Worm (Caenorhabditis elegans): ENCODE data around the gene H06A10.1.

H06A10.1 gene

DNA sequence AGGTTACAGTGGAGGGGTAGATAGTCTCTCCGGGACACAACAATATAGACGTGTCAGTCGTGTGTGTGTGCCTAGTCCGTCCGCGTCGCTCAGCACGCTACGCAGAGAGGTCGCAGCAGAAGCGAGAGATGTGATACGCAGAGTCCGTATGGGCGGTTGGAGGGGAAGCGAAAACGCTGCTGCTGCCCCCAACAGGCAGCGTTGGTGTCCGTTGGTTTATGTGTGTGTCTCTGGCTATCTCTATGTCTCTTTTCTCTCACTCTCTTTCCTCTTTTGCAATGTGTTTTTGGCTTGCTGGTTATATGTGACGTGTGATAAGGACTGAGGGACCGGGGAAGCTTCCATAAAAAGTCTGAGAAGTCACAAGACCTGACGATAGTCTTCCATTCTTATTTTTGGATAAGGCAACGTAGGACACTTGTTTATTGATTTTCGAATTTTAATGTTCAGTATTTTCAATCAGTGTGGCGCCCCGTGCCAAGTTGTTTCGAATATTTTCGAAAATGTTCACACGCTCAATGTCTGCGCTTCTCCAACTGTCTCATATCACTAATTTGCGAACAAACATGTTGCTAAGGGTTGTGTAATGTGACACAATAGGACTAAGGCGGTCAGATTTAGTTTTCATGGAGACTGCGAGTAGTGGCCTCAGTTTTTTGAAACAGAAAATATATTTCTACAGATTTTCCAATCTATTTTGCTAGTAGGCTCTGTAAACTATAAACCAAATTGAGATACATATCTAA is 20.2 kb downstream of the H06A10.1 start, which contains the start of gene pab-2 (continued):
- no peak for TF ChIP-seq nhr-237 (tag; optimal IDR thresholded peaks at IDR 0.05)
- no peak for TF ChIP-seq unc-39 (tag; optimal IDR thresholded peaks at IDR 0.05)
- no peak for TF ChIP-seq ZK546.5 (tag; optimal IDR thresholded peaks at IDR 0.05)
- peak; percentile 92 for TF ChIP-seq nhr-102 (tag; optimal IDR thresholded peaks at IDR 0.05)
- TF ChIP-seq daf-19 (GFP tag; conservative IDR thresholded peaks at IDR 0.05) = no peak
- peak; percentile 92 for TF ChIP-seq nhr-48 (tag; optimal IDR thresholded peaks at IDR 0.05)
- TF ChIP-seq mxl-3 (GFP tag; optimal IDR thresholded peaks at IDR 0.05) = peak; percentile 97
- 0 out of 2 replicates have a peak, but pooled peaks have one; percentile 42 for TF ChIP-seq arid-1 (GFP tag; conservative IDR thresholded peaks at IDR 0.05)
- TF ChIP-seq hlh-11 (tag; optimal IDR thresholded peaks at IDR 0.05) = peak; percentile 98
- TF ChIP-seq hif-1 (tag; optimal IDR thresholded peaks at IDR 0.05) = peak in 1 of 2 experiments; percentile 59
- peak; percentile 28 for TF ChIP-seq ztf-7 (tag; optimal IDR thresholded peaks at IDR 0.05)
- no peak for TF ChIP-seq skn-1 (tag; optimal IDR thresholded peaks at IDR 0.05)
- TF ChIP-seq pqm-1 (tag; optimal IDR thresholded peaks at IDR 0.05) = peak; percentile 29
- TF ChIP-seq dmd-6 (GFP tag; IDR thresholded peaks at IDR 0.05) = peak; percentile 91
- peak; percentile 85 for TF ChIP-seq php-3 (GFP tag; IDR thresholded peaks at IDR 0.05)
- TF ChIP-seq gei-8 (GFP tag; optimal IDR thresholded peaks at IDR 0.05) = peak; percentile 71
- peak; percentile 85 for TF ChIP-seq tra-1 (GFP tag; IDR thresholded peaks at IDR 0.05)
- TF ChIP-seq madf-9 (GFP tag; conservative IDR thresholded peaks at IDR 0.05) = peak; percentile 72
- TF ChIP-seq fkh-10 (GFP tag; optimal IDR thresholded peaks at IDR 0.05) = peak; percentile 27
- TF ChIP-seq F37D6.2 (tag; optimal IDR thresholded peaks at IDR 0.05) = peak; percentile 47
- TF ChIP-seq unc-62 (GFP tag; optimal IDR thresholded peaks at IDR 0.05 in 1 of 2) = peak in 1 of 2 experiments; percentile 90
- no peak for TF ChIP-seq unc-62 (tag; optimal IDR thresholded peaks at IDR 0.05)
- no peak for TF ChIP-seq lir-3 (tag; optimal IDR thresholded peaks at IDR 0.05)
- peak; percentile 54 for TF ChIP-seq zag-1 (tag; optimal IDR thresholded peaks at IDR 0.05)
- peak; percentile 79 for TF ChIP-seq nhr-11 (tag; optimal IDR thresholded peaks at IDR 0.05)
- TF ChIP-seq lin-38 (GFP tag; IDR thresholded peaks at IDR 0.05) = peak; percentile 58
- peak; percentile 16 for TF ChIP-seq cey-2 (tag; optimal IDR thresholded peaks at IDR 0.05; ENCODE audit: borderline replicate concordance, insufficient read depth)
- peak; percentile 16 for TF ChIP-seq dpl-1 (GFP tag; optimal IDR thresholded peaks at IDR 0.05)
- peak; percentile 92 for TF ChIP-seq zip-2 (tag; optimal IDR thresholded peaks at IDR 0.05)
- TF ChIP-seq aha-1 (tag) = peak; percentile 99
- peak; percentile 49; the same call in 1 of the 2 replicates for TF ChIP-seq pha-4 (GFP tag; IDR thresholded peaks at IDR 0.05)
- TF ChIP-seq pha-4 (tag; optimal IDR thresholded peaks at IDR 0.05) = no peak

- no peak for TF ChIP-seq Y5F2A.4 (GFP tag; optimal IDR thresholded peaks at IDR 0.05)
- TF ChIP-seq zfp-3 (GFP tag; conservative IDR thresholded peaks at IDR 0.05) = no peak
- TF ChIP-seq mep-1 (tag; optimal IDR thresholded peaks at IDR 0.05) = peak; percentile 66
- peak; percentile 48 for TF ChIP-seq jun-1 (tag; optimal IDR thresholded peaks at IDR 0.05)
- TF ChIP-seq tra-1 (GFP tag; IDR thresholded peaks at IDR 0.05) = peak; percentile 62
- no peak for TF ChIP-seq ces-1 (GFP tag; optimal IDR thresholded peaks at IDR 0.05)
- no peak for TF ChIP-seq snpc-4 (tag; optimal IDR thresholded peaks at IDR 0.05)
- no peak for TF ChIP-seq zip-11 (GFP tag; IDR thresholded peaks at IDR 0.05)
- no peak for TF ChIP-seq mdt-29 (GFP tag; IDR thresholded peaks at IDR 0.05)
- TF ChIP-seq F44E2.7 (GFP tag; IDR thresholded peaks at IDR 0.05) = no peak
- peak; percentile 46; the same call in 1 of the 2 replicates for TF ChIP-seq T26A8.4 (GFP tag; IDR thresholded peaks at IDR 0.05)
- TF ChIP-seq madf-5 (GFP tag; IDR thresholded peaks at IDR 0.05) = no peak
- peak; percentile 95 for TF ChIP-seq nhr-77 (tag; optimal IDR thresholded peaks at IDR 0.05)
- no peak for TF ChIP-seq dmd-8 (GFP tag; IDR thresholded peaks at IDR 0.05)
- TF ChIP-seq zip-2 (tag; optimal IDR thresholded peaks at IDR 0.05) = peak; percentile 31
- TF ChIP-seq ztf-11 (tag; optimal IDR thresholded peaks at IDR 0.05) = no peak
- TF ChIP-seq unc-62 (GFP tag; optimal IDR thresholded peaks at IDR 0.05 in 1 of 2) = peak in 1 of 2 experiments; percentile 72
- no peak for TF ChIP-seq unc-62 (tag; optimal IDR thresholded peaks at IDR 0.05)
- TF ChIP-seq dpl-1 (GFP tag; optimal IDR thresholded peaks at IDR 0.05) = peak; percentile 48
- TF ChIP-seq ceh-44 (GFP tag; IDR thresholded peaks at IDR 0.05) = no peak
- no peak for TF ChIP-seq unc-130 (GFP tag; optimal IDR thresholded peaks at IDR 0.05)
- peak; percentile 75 for TF ChIP-seq hlh-30 (tag; optimal IDR thresholded peaks at IDR 0.05; ENCODE audit: insufficient read depth)
- no peak for TF ChIP-seq nhr-111 (GFP tag; optimal IDR thresholded peaks at IDR 0.05)
- TF ChIP-seq gei-8 (GFP tag; optimal IDR thresholded peaks at IDR 0.05) = peak; percentile 29
- no peak for TF ChIP-seq fkh-10 (GFP tag; optimal IDR thresholded peaks at IDR 0.05)
These were observed 21.4 kb downstream of the H06A10.1 start, which contains the start of gene F18H3.4 for ce11 chrX:13528630-13529138. TSS of gene F18H3.4 (plus strand) at chrX:13529088.
